Worm (Caenorhabditis elegans) whole organism, mixed stage, embryonic: Measurements from ENCODE around the gene perm-4.

ENCODE experiments used
- M03D4.4 ChIP-seq: sonication (generic microtip); optimal IDR thresholded peaks from 2 replicates; lab custom pipeline; 2017; ENCODE audit warnings: mild to moderate bottlenecking, missing genetic modification characterization, missing compliant biosample characterization
- bed-3 ChIP-seq: fragments of 200-800 bp; sonication (Bioruptor generic); optimal IDR thresholded peaks from 3 replicates; lab custom pipeline; 2018; ENCODE audit warnings: mild to moderate bottlenecking, missing genetic modification characterization, moderate library complexity, missing compliant biosample characterization
- blmp-1 ChIP-seq: fragments of 150-350 bp; optimal IDR thresholded peaks from 2 replicates; lab custom pipeline; 2014; ENCODE audit warnings: missing biosample characterization, missing genetic modification characterization
- ceh-39 ChIP-seq: fragments of 150-350 bp; optimal IDR thresholded peaks from 2 replicates; lab custom pipeline; 2014; ENCODE audit warnings: missing biosample characterization, missing genetic modification characterization
- ceh-43 ChIP-seq: fragments of 200-800 bp; sonication (Bioruptor generic); optimal IDR thresholded peaks from 2 replicates; lab custom pipeline; 2018; ENCODE audit warnings: mild to moderate bottlenecking, missing genetic modification characterization, moderate library complexity, missing compliant biosample characterization
- ceh-83 ChIP-seq: fragments of 200-800 bp; sonication (Bioruptor generic); optimal IDR thresholded peaks from 2 replicates; lab custom pipeline; 2018; ENCODE audit warnings: mild to moderate bottlenecking, missing genetic modification characterization, missing compliant biosample characterization
- ces-1 ChIP-seq: fragments of 150-350 bp; optimal IDR thresholded peaks from 2 replicates; lab custom pipeline; 2014; ENCODE audit warnings: missing biosample characterization, missing genetic modification reagents, missing genetic modification characterization
- cnd-1 ChIP-seq: fragments of 200-800 bp; sonication (Bioruptor generic); optimal IDR thresholded peaks from 2 replicates; lab custom pipeline; 2018; ENCODE audit warnings: mild to moderate bottlenecking, missing genetic modification characterization, missing compliant biosample characterization
- drap-1 ChIP-seq: fragments of 200-800 bp; sonication (Bioruptor generic); optimal IDR thresholded peaks from 3 replicates; lab custom pipeline; 2018; ENCODE audit warnings: mild to moderate bottlenecking, missing genetic modification characterization, missing compliant biosample characterization
- elt-1 ChIP-seq: sonication (generic microtip); optimal IDR thresholded peaks from 2 replicates; lab custom pipeline; 2017; ENCODE audit warnings: missing genetic modification characterization, mild to moderate bottlenecking, missing compliant biosample characterization, antibody characterized with exemption, moderate library complexity, borderline replicate concordance; ENCODE audit not compliant: insufficient read depth
- elt-3 ChIP-seq: fragments of 150-350 bp; optimal IDR thresholded peaks from 2 replicates; lab custom pipeline; 2014; ENCODE audit warnings: missing biosample characterization, missing genetic modification characterization
- flh-1 ChIP-seq: fragments of 200-800 bp; sonication (Bioruptor generic); optimal IDR thresholded peaks from 2 replicates; lab custom pipeline; 2018; ENCODE audit warnings: mild to moderate bottlenecking, missing genetic modification characterization, moderate library complexity, missing compliant biosample characterization
- ham-2 ChIP-seq: fragments of 200-800 bp; sonication (Bioruptor generic); optimal IDR thresholded peaks from 2 replicates; lab custom pipeline; 2018; ENCODE audit warnings: mild to moderate bottlenecking, missing genetic modification characterization, missing compliant biosample characterization
- hlh-1 ChIP-seq: fragments of 150-350 bp; optimal IDR thresholded peaks from 2 replicates; lab custom pipeline; 2014; ENCODE audit warnings: missing biosample characterization, missing genetic modification reagents, missing genetic modification characterization
- lin-32 ChIP-seq: fragments of 200-800 bp; sonication (Bioruptor generic); optimal IDR thresholded peaks from 2 replicates; lab custom pipeline; 2018; ENCODE audit warnings: mild to moderate bottlenecking, missing genetic modification characterization, missing compliant biosample characterization
- lsy-2 ChIP-seq: fragments of 150-350 bp; optimal IDR thresholded peaks from 2 replicates; lab custom pipeline; 2014; ENCODE audit warnings: missing biosample characterization, missing genetic modification characterization
- mab-5 ChIP-seq: fragments of 150-350 bp; optimal IDR thresholded peaks from 2 replicates; lab custom pipeline; 2014; ENCODE audit warnings: missing biosample characterization, missing genetic modification characterization
- mep-1 ChIP-seq: fragments of 150-350 bp; optimal IDR thresholded peaks from 2 replicates; lab custom pipeline; 2017; ENCODE audit warnings: missing biosample characterization, missing genetic modification reagents, missing genetic modification characterization, inconsistent platforms
- mls-2 ChIP-seq: sonication (generic microtip); optimal IDR thresholded peaks from 2 replicates; lab custom pipeline; 2016; ENCODE audit warnings: mild to moderate bottlenecking, missing genetic modification characterization, moderate library complexity, missing compliant biosample characterization
- nhr-12 ChIP-seq: fragments of 150-350 bp; optimal IDR thresholded peaks from 2 replicates; lab custom pipeline; 2014; ENCODE audit warnings: missing biosample characterization, missing genetic modification characterization
- nhr-237 ChIP-seq: fragments of 150-350 bp; optimal IDR thresholded peaks from 2 replicates; lab custom pipeline; 2014; ENCODE audit warnings: missing biosample characterization, missing genetic modification characterization
- nhr-28 ChIP-seq: fragments of 150-350 bp; optimal IDR thresholded peaks from 2 replicates; lab custom pipeline; 2014; ENCODE audit warnings: missing biosample characterization, missing genetic modification characterization
- nhr-76 ChIP-seq: sonication (generic microtip); optimal IDR thresholded peaks from 2 replicates; lab custom pipeline; 2017; ENCODE audit warnings: missing biosample characterization, missing genetic modification characterization
- pha-4 ChIP-seq: fragments of 150-350 bp; optimal IDR thresholded peaks from 2 replicates; lab custom pipeline; 2018; ENCODE audit warnings: missing biosample characterization, missing genetic modification reagents, missing genetic modification characterization
- sem-2 ChIP-seq: fragments of 200-800 bp; sonication (Bioruptor generic); optimal IDR thresholded peaks from 2 replicates; lab custom pipeline; 2018; ENCODE audit warnings: mild to moderate bottlenecking, missing genetic modification characterization, missing compliant biosample characterization
- sptf-1 ChIP-seq: sonication (generic microtip); optimal IDR thresholded peaks from 2 replicates; lab custom pipeline; 2017; ENCODE audit warnings: mild to moderate bottlenecking, missing genetic modification characterization, moderate library complexity, missing compliant biosample characterization
- unc-120 ChIP-seq: sonication (generic microtip); optimal IDR thresholded peaks from 2 replicates; lab custom pipeline; 2017; ENCODE audit warnings: missing genetic modification characterization, missing compliant biosample characterization; ENCODE audit not compliant: poor library complexity, severe bottlenecking
- unc-39 ChIP-seq: fragments of 150-350 bp; optimal IDR thresholded peaks from 2 replicates; lab custom pipeline; 2014; ENCODE audit warnings: missing biosample characterization, missing genetic modification characterization
- unc-62 ChIP-seq: fragments of 150-350 bp; optimal IDR thresholded peaks from 2 replicates; lab custom pipeline; 2014; ENCODE audit warnings: missing biosample characterization, missing genetic modification reagents, missing genetic modification characterization
- zip-8 ChIP-seq: fragments of 150-350 bp; optimal IDR thresholded peaks from 2 replicates; lab custom pipeline; 2014; ENCODE audit warnings: missing biosample characterization, missing genetic modification characterization
- ztf-11 ChIP-seq: fragments of 150-350 bp; optimal IDR thresholded peaks from 2 replicates; lab custom pipeline; 2014; ENCODE audit warnings: missing biosample characterization, missing genetic modification characterization

perm-4 gene

ce11 chrIV:1104518-1104917, 20.4 kb downstream of the perm-4 start, which contains the start of the genes C44B12.9 and C44B12.3:
TSS of gene C44B12.9 (minus strand) at chrIV:1104618.
TSS of gene C44B12.3 (plus strand) at chrIV:1104766.
- TF ChIP-seq blmp-1 (no peak), drap-1 (GFP tag; lab: Kevin White, UChicago) (no peak), flh-1 (GFP tag; lab: Kevin White, UChicago) (no peak), lsy-2 (tag; lab: Kevin White, UChicago) (no peak), nhr-12 (tag; lab: Kevin White, UChicago) (no peak), hlh-1 (tag; lab: Kevin White, UChicago) (no peak), cnd-1 (tag; lab: Kevin White, UChicago) (no peak), zip-8 (no peak), unc-39 (no peak), lin-32 (GFP tag; lab: Kevin White, UChicago) (no peak), nhr-76 (no peak), ceh-39 (no peak), M03D4.4 (tag; lab: Kevin White, UChicago) (no peak), mep-1 (tag; lab: Kevin White, UChicago) (no peak), nhr-237 (tag; lab: Kevin White, UChicago) (no peak), ceh-43 (GFP tag; lab: Kevin White, UChicago) (no peak), ham-2 (GFP tag; lab: Kevin White, UChicago) (no peak), unc-120 (tag; lab: Kevin White, UChicago) (no peak), sem-2 (GFP tag; lab: Kevin White, UChicago) (no peak), elt-3 (tag; lab: Kevin White, UChicago) (no peak)

- TF ChIP-seq unc-120 (tag; lab: Kevin White, UChicago) (no peak), ceh-39 (no peak), elt-1 (tag; lab: Kevin White, UChicago) (no peak), ceh-43 (GFP tag; lab: Kevin White, UChicago) (no peak), M03D4.4 (tag; lab: Kevin White, UChicago) (no peak), nhr-28 (tag; lab: Kevin White, UChicago) (no peak), pha-4 (tag; lab: Kevin White, UChicago) (no peak), drap-1 (GFP tag; lab: Kevin White, UChicago) (no peak), sptf-1 (tag; lab: Kevin White, UChicago) (no peak), nhr-76 (no peak), ham-2 (GFP tag; lab: Kevin White, UChicago) (no peak), zip-8 (no peak), lsy-2 (tag; lab: Kevin White, UChicago) (no peak), ceh-83 (GFP tag; lab: Kevin White, UChicago) (no peak), ces-1 (GFP tag; lab: Kevin White, UChicago) (no peak), ztf-11 (no peak), bed-3 (GFP tag; lab: Kevin White, UChicago) (no peak), cnd-1 (tag; lab: Kevin White, UChicago) (no peak), blmp-1 (no peak), mls-2 (tag; lab: Kevin White, UChicago) (no peak)
These were observed 27.8 kb downstream of the perm-4 start, which contains the start of gene cox-18 for ce11 chrIV:1097153-1097552. TSS of gene cox-18 (plus strand) at chrIV:1097453.

- no peak for TF ChIP-seq mab-5
- no peak for TF ChIP-seq nhr-237 (tag; lab: Kevin White, UChicago)
- no peak for TF ChIP-seq drap-1 (GFP tag; lab: Kevin White, UChicago)
- TF ChIP-seq nhr-28 (tag; lab: Kevin White, UChicago), result no peak
- TF ChIP-seq hlh-1 (tag; lab: Kevin White, UChicago), result no peak
- no peak for TF ChIP-seq sem-2 (GFP tag; lab: Kevin White, UChicago)
- TF ChIP-seq ztf-11, result no peak
- TF ChIP-seq unc-62 (GFP tag; lab: Kevin White, UChicago), result no peak
- TF ChIP-seq ceh-39, result no peak
- TF ChIP-seq ham-2 (GFP tag; lab: Kevin White, UChicago), result no peak
- no peak for TF ChIP-seq cnd-1 (tag; lab: Kevin White, UChicago)
- TF ChIP-seq pha-4 (tag; lab: Kevin White, UChicago), result no peak
- no peak for TF ChIP-seq ceh-83 (GFP tag; lab: Kevin White, UChicago)
- no peak for TF ChIP-seq M03D4.4 (tag; lab: Kevin White, UChicago)
- no peak for TF ChIP-seq unc-120 (tag; lab: Kevin White, UChicago)
- no peak for TF ChIP-seq elt-1 (tag; lab: Kevin White, UChicago)
- TF ChIP-seq ces-1 (GFP tag; lab: Kevin White, UChicago), result no peak
- TF ChIP-seq elt-3 (tag; lab: Kevin White, UChicago), result no peak
These were observed 28.8 kb downstream of the perm-4 start for ce11 chrIV:1096154-1096553.
